Worm (Caenorhabditis elegans) whole organism, early embryonic: ENCODE measurements around the gene ZK697.1.

ENCODE experiments used
- B0310.2 ChIP-seq: sonication (generic microtip); optimal IDR thresholded peaks from 2 replicates; lab custom pipeline; 2016; ENCODE audit warnings: mild to moderate bottlenecking, missing genetic modification characterization, missing compliant biosample characterization
- F13C5.2 ChIP-seq: sonication (generic microtip); optimal IDR thresholded peaks from 2 replicates; lab custom pipeline; 2017; ENCODE audit warnings: mild to moderate bottlenecking, missing genetic modification characterization, inconsistent platforms, missing compliant biosample characterization
- aly-1 ChIP-seq: sonication (generic microtip); optimal IDR thresholded peaks from 2 replicates; lab custom pipeline; 2016; ENCODE audit warnings: missing genetic modification characterization, missing compliant biosample characterization
- ama-1 ChIP-seq: fragments of 150-350 bp; optimal IDR thresholded peaks from 2 replicates; lab custom pipeline; 2014
- ceh-13 ChIP-seq: fragments of 200-800 bp; sonication (Bioruptor generic); optimal IDR thresholded peaks from 2 replicates; lab custom pipeline; 2018; ENCODE audit warnings: mild to moderate bottlenecking, missing genetic modification characterization, missing compliant biosample characterization
- ceh-36 ChIP-seq: sonication (generic microtip); optimal IDR thresholded peaks from 2 replicates; lab custom pipeline; 2016; ENCODE audit warnings: missing genetic modification characterization, inconsistent platforms, missing compliant biosample characterization
- ets-7 ChIP-seq: sonication (generic microtip); optimal IDR thresholded peaks from 2 replicates; lab custom pipeline; 2016; ENCODE audit warnings: missing genotype, missing genetic modification characterization, missing compliant biosample characterization
- flt-1 ChIP-seq: fragments of 200-800 bp; sonication (Bioruptor generic); IDR thresholded peaks from 2 replicates; pipeline ENCODE4 v1.3.6; 2022; ENCODE audit warnings: missing genetic modification characterization, missing compliant biosample characterization
- hmbx-1 ChIP-seq: sonication (generic microtip); optimal IDR thresholded peaks from 2 replicates; lab custom pipeline; 2016; ENCODE audit warnings: mild to moderate bottlenecking, missing genetic modification characterization, missing compliant biosample characterization
- hmg-4 ChIP-seq: fragments of 200-800 bp; sonication (Bioruptor generic); optimal IDR thresholded peaks from 2 replicates; lab custom pipeline; 2018; ENCODE audit warnings: mild to moderate bottlenecking, missing genetic modification characterization, missing compliant biosample characterization
- hnd-1 ChIP-seq: sonication (generic microtip); optimal IDR thresholded peaks from 2 replicates; lab custom pipeline; 2016; ENCODE audit warnings: missing genetic modification characterization, missing compliant biosample characterization
- pes-1 ChIP-seq: fragments of 200-800 bp; sonication (Bioruptor generic); IDR thresholded peaks from 2 replicates; pipeline ENCODE4 v1.3.6; 2022; ENCODE audit warnings: missing genetic modification reagents, missing genetic modification characterization, missing compliant biosample characterization
- scrt-1 ChIP-seq: fragments of 200-800 bp; sonication (Bioruptor generic); IDR thresholded peaks from 2 replicates; pipeline ENCODE4 v1.3.6; 2022; ENCODE audit warnings: missing genetic modification characterization, missing compliant biosample characterization
- sea-1 ChIP-seq: fragments of 200-800 bp; sonication (Bioruptor generic); conservative IDR thresholded peaks from 2 replicates; pipeline ENCODE4 v1.3.6; 2022; ENCODE audit warnings: missing genetic modification characterization, missing compliant biosample characterization
- tbx-11 ChIP-seq: fragments of 200-800 bp; sonication (Bioruptor generic); IDR thresholded peaks from 2 replicates; pipeline ENCODE4 v1.3.6; 2022; ENCODE audit warnings: missing genetic modification characterization, missing compliant biosample characterization
- tbx-37 ChIP-seq: fragments of 200-800 bp; sonication (Bioruptor generic); conservative IDR thresholded peaks from 2 replicates; pipeline ENCODE4 v1.3.6; 2022; ENCODE audit warnings: missing genetic modification reagents, missing genetic modification characterization, missing compliant biosample characterization
- tra-4 ChIP-seq: sonication (generic microtip); optimal IDR thresholded peaks from 2 replicates; lab custom pipeline; 2017; ENCODE audit warnings: missing genetic modification characterization, missing compliant biosample characterization

ZK697.1 gene

DNA sequence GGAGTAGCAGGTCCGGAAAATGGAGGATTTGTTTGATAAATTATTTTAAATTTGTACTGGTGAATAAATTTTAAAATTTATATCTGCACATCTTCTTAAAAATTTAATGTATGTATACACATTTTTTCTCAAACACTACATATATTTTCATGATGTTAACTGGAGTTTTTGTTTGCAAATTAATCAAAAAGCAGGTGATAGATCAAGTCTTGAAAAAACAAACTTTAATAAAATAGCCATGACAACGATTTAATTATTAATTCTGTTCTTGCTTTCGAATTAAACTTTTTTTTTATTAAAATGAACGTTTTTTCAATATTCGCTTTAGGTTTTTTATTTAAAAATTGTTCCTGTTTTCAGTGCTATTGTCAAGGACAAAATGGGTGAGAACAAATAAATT is 41.6 kb downstream of the ZK697.1 start, which contains the start of gene F36H9.1:
Gene F36H9.1 (plus strand): TSS at position 301 of the 400 bp plus-strand sequence.
- TF ChIP-seq flt-1 (GFP tag; lab: Robert Waterston, UW): no peak
- no peak for TF ChIP-seq sea-1 (GFP tag; lab: Robert Waterston, UW)
- TF ChIP-seq B0310.2 (tag; lab: Kevin White, UChicago): no peak
- TF ChIP-seq ets-7 (tag; lab: Kevin White, UChicago): no peak
- no peak for TF ChIP-seq scrt-1
- TF ChIP-seq hnd-1 (tag; lab: Kevin White, UChicago): no peak
- TF ChIP-seq ceh-13 (GFP tag; lab: Kevin White, UChicago): no peak
- no peak for TF ChIP-seq ceh-36
- TF ChIP-seq tbx-11 (GFP tag; lab: Robert Waterston, UW): no peak
- no peak for TF ChIP-seq hmbx-1 (tag; lab: Kevin White, UChicago)
- TF ChIP-seq ama-1 (lab: Kevin White, UChicago): no peak
- TF ChIP-seq pes-1: no peak
- TF ChIP-seq F13C5.2 (tag; lab: Kevin White, UChicago): no peak

ce11 chrV:1797900-1798299 is 45.3 kb downstream of the ZK697.1 start, which contains the start of gene F36H9.10:
TSS of gene F36H9.10 (plus strand) at chrV:1798200.
- TF ChIP-seq sea-1 (GFP tag; lab: Robert Waterston, UW) (no peak), ets-7 (tag; lab: Kevin White, UChicago) (no peak), aly-1 (tag; lab: Kevin White, UChicago) (no peak), tbx-11 (GFP tag; lab: Robert Waterston, UW) (no peak), F13C5.2 (tag; lab: Kevin White, UChicago) (no peak), hmg-4 (GFP tag; lab: Kevin White, UChicago) (no peak), pes-1 (no peak), hnd-1 (tag; lab: Kevin White, UChicago) (no peak), ceh-36 (no peak), hmbx-1 (tag; lab: Kevin White, UChicago) (no peak), B0310.2 (tag; lab: Kevin White, UChicago) (no peak), tbx-37 (no peak), ceh-13 (GFP tag; lab: Kevin White, UChicago) (no peak), scrt-1 (no peak), ama-1 (lab: Kevin White, UChicago) (no peak), tra-4 (tag; lab: Kevin White, UChicago) (no peak), flt-1 (GFP tag; lab: Robert Waterston, UW) (no peak)

ce11 chrV:1803043-1803442 is 50.4 kb downstream of the ZK697.1 start, which contains the start of gene srt-41:
TSS of gene srt-41 (minus strand) at chrV:1803143.
- no peak for TF ChIP-seq B0310.2 (tag; lab: Kevin White, UChicago)
- no peak for TF ChIP-seq ceh-36
- TF ChIP-seq F13C5.2 (tag; lab: Kevin White, UChicago): no peak
- TF ChIP-seq scrt-1: no peak
- no peak for TF ChIP-seq tbx-11 (GFP tag; lab: Robert Waterston, UW)
- no peak for TF ChIP-seq hmg-4 (GFP tag; lab: Kevin White, UChicago)
- TF ChIP-seq hmbx-1 (tag; lab: Kevin White, UChicago): no peak
- no peak for TF ChIP-seq pes-1
- no peak for TF ChIP-seq sea-1 (GFP tag; lab: Robert Waterston, UW)
